Worm (Caenorhabditis elegans) whole organism, L2 larva: ENCODE results near the gene F57F4.1.

ENCODE experiments used
- C34F6.9 ChIP-seq: fragments of 150-350 bp; optimal IDR thresholded peaks from 2 replicates; lab custom pipeline; 2014; ENCODE audit warnings: missing biosample characterization, missing genetic modification characterization
- blmp-1 ChIP-seq: sonication (generic microtip); optimal IDR thresholded peaks from 2 replicates; lab custom pipeline; 2017; ENCODE audit warnings: missing genetic modification characterization, mild to moderate bottlenecking, missing compliant biosample characterization, antibody characterized with exemption, moderate library complexity; ENCODE audit not compliant: insufficient read depth
- dmd-4 ChIP-seq: sonication (generic microtip); optimal IDR thresholded peaks from 2 replicates; lab custom pipeline; 2017; ENCODE audit warnings: missing biosample characterization, missing genetic modification characterization
- nhr-129 ChIP-seq: fragments of 150-350 bp; optimal IDR thresholded peaks from 2 replicates; lab custom pipeline; 2014; ENCODE audit warnings: missing biosample characterization, missing genetic modification characterization
- nhr-237 ChIP-seq: fragments of 150-350 bp; optimal IDR thresholded peaks from 2 replicates; lab custom pipeline; 2014; ENCODE audit warnings: missing biosample characterization, missing genetic modification characterization
- sma-9 ChIP-seq, 2 experiments: fragments of 150-350 bp in 1 of 2; sonication (generic microtip) in 1 of 2; optimal IDR thresholded peaks; 2 replicates each; lab custom pipeline; 2014 to 2016; ENCODE audit warnings: missing genetic modification characterization in 2 of 2, mild to moderate bottlenecking in 1 of 2, missing biosample characterization in 1 of 2, missing compliant biosample characterization in 1 of 2, missing genetic modification reagents in 1 of 2, moderate library complexity in 1 of 2
- ztf-11 ChIP-seq: sonication (generic microtip); optimal IDR thresholded peaks from 2 replicates; lab custom pipeline; 2017; ENCODE audit warnings: missing biosample characterization, missing genetic modification characterization

ce11 chrV:6399831-6400230, 9.6 kb downstream of the F57F4.1 start, which contains the start of gene gfi-1:
- no peak for TF ChIP-seq ztf-11 (tag; lab: Kevin White, UChicago)
- TF ChIP-seq C34F6.9 (tag; lab: Kevin White, UChicago) = no peak
- no peak for TF ChIP-seq blmp-1 (tag; lab: Kevin White, UChicago)
- TF ChIP-seq dmd-4 = no peak
- TF ChIP-seq nhr-237 (tag; lab: Kevin White, UChicago) = no peak
- TF ChIP-seq nhr-129 (tag; lab: Kevin White, UChicago) = no peak
- TF ChIP-seq sma-9 (GFP tag; optimal IDR thresholded peaks at IDR 0.05; lab: Kevin White, UChicago) = no peak
- no peak for TF ChIP-seq sma-9 (tag; optimal IDR thresholded peaks at IDR 0.05; lab: Kevin White, UChicago)
